Fruit fly (Drosophila melanogaster): ENCODE measurements around the gene Myb.

Myb gene

dm6 chrX:15889780-15890608 is 32.4 kb upstream of the Myb start, which contains the start of the genes MSBP and CG15916 (continued):
- TF ChIP-seq ci (GFP tag; IDR thresholded peaks at IDR 0.05) (no peak), tup (GFP tag; optimal IDR thresholded peaks at IDR 0.05) (no peak), NC2α (GFP tag; optimal IDR thresholded peaks at IDR 0.05) (no peak), kah (GFP tag; optimal IDR thresholded peaks at IDR 0.05) (no peak), CG7357 (GFP tag; IDR thresholded peaks at IDR 0.05) (peak; percentile 92), CG8281 (tag; optimal IDR thresholded peaks at IDR 0.05) (no peak), CG7928 (GFP tag; optimal IDR thresholded peaks at IDR 0.05) (no peak), odd (GFP tag; optimal IDR thresholded peaks at IDR 0.05) (no peak), CG3995 (GFP tag; optimal IDR thresholded peaks at IDR 0.05) (peak; percentile 76), CG14050 (GFP tag; IDR thresholded peaks at IDR 0.05) (no peak), nom (GFP tag; optimal IDR thresholded peaks at IDR 0.05) (peak; percentile 69), CG10654 (GFP tag; optimal IDR thresholded peaks at IDR 0.05) (no peak), E2f2 (GFP tag; IDR thresholded peaks at IDR 0.05) (no peak), Jarid2 (GFP tag; optimal IDR thresholded peaks at IDR 0.05) (no peak), dmrt99B (tag; optimal IDR thresholded peaks at IDR 0.05) (no peak), HmgZ (tag; optimal IDR thresholded peaks at IDR 0.05) (no peak), en (GFP tag; optimal IDR thresholded peaks at IDR 0.05) (no peak), Stat92E (GFP tag; optimal IDR thresholded peaks at IDR 0.05) (no peak), dm (GFP tag; optimal IDR thresholded peaks at IDR 0.05) (no peak), org-1 (GFP tag; optimal IDR thresholded peaks at IDR 0.05) (no peak), bsh (GFP tag; optimal IDR thresholded peaks at IDR 0.05) (peak in 1 of 2 experiments; percentile 33), gce (GFP tag; IDR thresholded peaks at IDR 0.05) (no peak), CG12071 (GFP tag; optimal IDR thresholded peaks at IDR 0.05) (no peak), bcd (GFP tag; optimal IDR thresholded peaks at IDR 0.05) (peak; percentile 39), D19A (tag; optimal IDR thresholded peaks at IDR 0.05) (peak; percentile 1), Antp (GFP tag; optimal IDR thresholded peaks at IDR 0.05) (no peak), CG15011 (GFP tag; optimal IDR thresholded peaks at IDR 0.05) (no peak), Dad (GFP tag; optimal IDR thresholded peaks at IDR 0.05) (no peak), Pdp1 (GFP tag; optimal IDR thresholded peaks at IDR 0.05) (no peak), HLHmδ (GFP tag; optimal IDR thresholded peaks at IDR 0.05) (no peak), Hr51 (GFP tag; optimal IDR thresholded peaks at IDR 0.05) (peak in 1 of 2 experiments; percentile 20), sens (GFP tag) (no peak), otp (GFP tag; IDR thresholded peaks at IDR 0.05) (no peak), ap (GFP tag; IDR thresholded peaks at IDR 0.05) (no peak), knrl (GFP tag; IDR thresholded peaks at IDR 0.05; ENCODE audit: partially characterized antibody) (0 out of 3 replicates have a peak, but pooled peaks have one; percentile 21), Atf-2 (GFP tag; optimal IDR thresholded peaks at IDR 0.05) (no peak), B-H1 (GFP tag; IDR thresholded peaks at IDR 0.05) (no peak), CG4424 (GFP tag; optimal IDR thresholded peaks at IDR 0.05) (peak; percentile 34), Sox102F (GFP tag; optimal IDR thresholded peaks at IDR 0.05) (no peak), az2 (GFP tag; optimal IDR thresholded peaks at IDR 0.05) (peak; percentile 9), Neu2 (GFP tag; optimal IDR thresholded peaks at IDR 0.05; ENCODE audit: borderline replicate concordance) (no peak), vvl (GFP tag; IDR thresholded peaks at IDR 0.05) (0 out of 2 replicates have a peak, but pooled peaks have one; percentile 18), p53 (GFP tag; optimal IDR thresholded peaks at IDR 0.05) (no peak), onecut (GFP tag; IDR thresholded peaks at IDR 0.05) (no peak), CG1233 (GFP tag; optimal IDR thresholded peaks at IDR 0.05) (peak; percentile 31), Hsf (GFP tag; optimal IDR thresholded peaks at IDR 0.05) (no peak), stc (GFP tag; IDR thresholded peaks at IDR 0.05) (no peak), Hmx (GFP tag; optimal IDR thresholded peaks at IDR 0.05) (no peak), CG10959 (GFP tag; IDR thresholded peaks at IDR 0.05) (no peak)
